Worm (Caenorhabditis elegans) whole organism, early embryonic: ENCODE data around the gene F53C3.3.

Experiments used
- F13C5.2 ChIP-seq: sonication (generic microtip); optimal IDR thresholded peaks from 2 replicates; lab custom pipeline; 2017; ENCODE audit warnings: mild to moderate bottlenecking, missing genetic modification characterization, inconsistent platforms, missing compliant biosample characterization
- ama-1 ChIP-seq: fragments of 150-350 bp; optimal IDR thresholded peaks from 2 replicates; lab custom pipeline; 2014
- ceh-36 ChIP-seq: sonication (generic microtip); optimal IDR thresholded peaks from 2 replicates; lab custom pipeline; 2016; ENCODE audit warnings: missing genetic modification characterization, inconsistent platforms, missing compliant biosample characterization
- flt-1 ChIP-seq: fragments of 200-800 bp; sonication (Bioruptor generic); IDR thresholded peaks from 2 replicates; pipeline ENCODE4 v1.3.6; 2022; ENCODE audit warnings: missing genetic modification characterization, missing compliant biosample characterization
- hnd-1 ChIP-seq: sonication (generic microtip); optimal IDR thresholded peaks from 2 replicates; lab custom pipeline; 2016; ENCODE audit warnings: missing genetic modification characterization, missing compliant biosample characterization
- sea-1 ChIP-seq: fragments of 200-800 bp; sonication (Bioruptor generic); conservative IDR thresholded peaks from 2 replicates; pipeline ENCODE4 v1.3.6; 2022; ENCODE audit warnings: missing genetic modification characterization, missing compliant biosample characterization
- tbx-37 ChIP-seq: fragments of 200-800 bp; sonication (Bioruptor generic); conservative IDR thresholded peaks from 2 replicates; pipeline ENCODE4 v1.3.6; 2022; ENCODE audit warnings: missing genetic modification reagents, missing genetic modification characterization, missing compliant biosample characterization

DNA sequence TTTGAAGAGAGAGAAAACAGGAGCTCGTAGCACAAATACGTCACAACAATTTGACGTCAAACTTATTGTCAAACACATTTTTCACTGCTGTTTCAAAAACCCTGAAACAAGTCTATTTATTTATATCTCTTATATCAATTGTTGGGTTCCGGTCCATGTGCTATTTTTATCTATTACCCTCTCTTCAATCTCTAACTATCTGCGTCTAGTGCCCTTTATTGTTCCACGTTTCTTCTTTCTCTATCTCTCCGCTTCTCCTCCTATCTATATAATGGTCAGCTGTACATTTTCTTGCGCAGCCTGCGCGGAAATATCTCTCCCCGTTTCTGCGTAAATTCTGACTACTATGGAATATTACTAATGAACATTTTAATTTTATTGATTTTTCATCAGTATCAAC, 5.7 kb upstream of the F53C3.3 start:
- no peak for TF ChIP-seq flt-1 (GFP tag; lab: Robert Waterston, UW)
- no peak for TF ChIP-seq ceh-36 (tag; lab: Kevin White, UChicago)
- no peak for TF ChIP-seq ama-1
- no peak for TF ChIP-seq sea-1 (GFP tag; lab: Robert Waterston, UW)
- TF ChIP-seq hnd-1 (tag; lab: Kevin White, UChicago): no peak
- TF ChIP-seq F13C5.2 (tag; lab: Kevin White, UChicago): peak; percentile 25
- no peak for TF ChIP-seq tbx-37
